Worm (Caenorhabditis elegans) whole organism, L4 larva: Measurements from ENCODE around the gene T04C12.9.
A peak's percentile ranks its signal among the peaks of the same experiment; 100 is the strongest.

Experiments
- F44E2.7 ChIP-seq: fragments of 200-800 bp; sonication (Bioruptor generic); IDR thresholded peaks from 2 replicates; pipeline ENCODE4 v2.1.2; 2022; ENCODE audit warnings: missing genetic modification characterization, missing compliant biosample characterization
- F49E8.2 ChIP-seq: sonication (generic microtip); optimal IDR thresholded peaks from 2 replicates; lab custom pipeline; 2016; ENCODE audit warnings: missing compliant biosample characterization, mild to moderate bottlenecking, missing genetic modification characterization, borderline replicate concordance
- Y48G9A.11 ChIP-seq: fragments of 200-800 bp; sonication (Bioruptor generic); IDR thresholded peaks from 2 replicates; pipeline ENCODE4 v1.3.6; 2022; ENCODE audit warnings: missing genetic modification reagents, missing genetic modification characterization, missing compliant biosample characterization
- ZK337.2 ChIP-seq: fragments of 200-800 bp; sonication (Bioruptor generic); IDR thresholded peaks from 2 replicates; pipeline ENCODE4 v1.3.6; 2022; ENCODE audit warnings: missing genetic modification reagents, missing genetic modification characterization, missing compliant biosample characterization
- aha-1 ChIP-seq: fragments of 150-350 bp; peaks from one replicate; lab custom pipeline; 2014; ENCODE audit warnings: missing biosample characterization, missing genetic modification characterization
- ceh-20 ChIP-seq: fragments of 200-800 bp; sonication (Bioruptor generic); IDR thresholded peaks from 2 replicates; pipeline ENCODE4 v1.3.6; 2022; ENCODE audit warnings: missing genetic modification reagents, missing genetic modification characterization, missing compliant biosample characterization
- ceh-28 ChIP-seq: fragments of 150-350 bp; optimal IDR thresholded peaks from 2 replicates; lab custom pipeline; 2014; ENCODE audit warnings: missing biosample characterization, missing genetic modification reagents, missing genetic modification characterization
- ceh-82 ChIP-seq: sonication (generic microtip); optimal IDR thresholded peaks from 2 replicates; lab custom pipeline; 2017; ENCODE audit warnings: missing biosample characterization, missing genetic modification characterization
- ctbp-1 ChIP-seq: fragments of 200-800 bp; sonication (Bioruptor generic); IDR thresholded peaks from 2 replicates; pipeline ENCODE4 v1.3.6; 2022; ENCODE audit warnings: missing genetic modification reagents, missing genetic modification characterization, missing compliant biosample characterization
- daf-12 ChIP-seq: fragments of 150-350 bp; optimal IDR thresholded peaks from 2 replicates; lab custom pipeline; 2014; ENCODE audit warnings: missing biosample characterization, missing genetic modification reagents, missing genetic modification characterization
- daf-16 ChIP-seq, 3 experiments: sonication (generic microtip); optimal IDR thresholded peaks; 2 replicates each; lab custom pipeline; 2016 to 2017; ENCODE audit warnings: missing genetic modification characterization in 3 of 3, missing genetic modification reagents in 3 of 3, mild to moderate bottlenecking in 2 of 3, missing compliant biosample characterization in 2 of 3, missing biosample characterization in 1 of 3, moderate library complexity in 1 of 3
- daf-8 ChIP-seq: fragments of 200-800 bp; sonication (Bioruptor generic); IDR thresholded peaks from 2 replicates; pipeline ENCODE4 v1.3.6; 2022; ENCODE audit warnings: missing genetic modification characterization, missing compliant biosample characterization
- dmd-6 ChIP-seq: fragments of 200-800 bp; sonication (Bioruptor generic); IDR thresholded peaks from 2 replicates; pipeline ENCODE4 v1.3.6; 2022; ENCODE audit warnings: missing genetic modification reagents, missing genetic modification characterization, missing compliant biosample characterization
- dmd-9 ChIP-seq: fragments of 200-800 bp; sonication (Bioruptor generic); IDR thresholded peaks from 2 replicates; pipeline ENCODE4 v1.3.6; 2022; ENCODE audit warnings: missing genetic modification reagents, missing genetic modification characterization, missing compliant biosample characterization
- dve-1 ChIP-seq: sonication (generic microtip); optimal IDR thresholded peaks from 2 replicates; lab custom pipeline; 2017; ENCODE audit warnings: antibody characterized with exemption, mild to moderate bottlenecking, missing genetic modification characterization, missing compliant biosample characterization; ENCODE audit not compliant: insufficient read depth
- egl-27 ChIP-seq: sonication (generic microtip); optimal IDR thresholded peaks from 3 replicates; lab custom pipeline; 2017; ENCODE audit warnings: missing biosample characterization, missing genetic modification reagents, missing genetic modification characterization
- fkh-10 ChIP-seq: fragments of 150-350 bp; optimal IDR thresholded peaks from 2 replicates; lab custom pipeline; 2014; ENCODE audit warnings: missing biosample characterization, missing genetic modification reagents, missing genetic modification characterization
- fos-1 ChIP-seq: fragments of 150-350 bp; optimal IDR thresholded peaks from 2 replicates; lab custom pipeline; 2014; ENCODE audit warnings: missing biosample characterization, missing genetic modification characterization
- hif-1 ChIP-seq, 2 experiments: sonication (generic microtip); optimal IDR thresholded peaks; 2 replicates each; lab custom pipeline; 2016 to 2017; ENCODE audit warnings: missing compliant biosample characterization in 2 of 2, missing genetic modification characterization in 2 of 2, missing genetic modification reagents in 2 of 2, missing genotype in 2 of 2, mild to moderate bottlenecking in 1 of 2
- hlh-30 ChIP-seq: sonication (generic microtip); optimal IDR thresholded peaks from 2 replicates; lab custom pipeline; 2017; ENCODE audit warnings: antibody characterized with exemption, mild to moderate bottlenecking, missing genetic modification characterization, missing compliant biosample characterization; ENCODE audit not compliant: insufficient read depth
- nhr-10 ChIP-seq: fragments of 150-350 bp; optimal IDR thresholded peaks from 2 replicates; lab custom pipeline; 2014; ENCODE audit warnings: missing biosample characterization, missing genetic modification characterization
- nhr-102 ChIP-seq: sonication (generic microtip); optimal IDR thresholded peaks from 2 replicates; lab custom pipeline; 2016; ENCODE audit warnings: mild to moderate bottlenecking, missing genetic modification characterization, moderate library complexity, missing compliant biosample characterization
- nhr-11 ChIP-seq: fragments of 150-350 bp; optimal IDR thresholded peaks from 2 replicates; lab custom pipeline; 2014; ENCODE audit warnings: missing biosample characterization, missing genetic modification characterization
- nhr-25 ChIP-seq: sonication (generic microtip); optimal IDR thresholded peaks from 2 replicates; lab custom pipeline; 2017; ENCODE audit warnings: missing genetic modification characterization, mild to moderate bottlenecking, missing compliant biosample characterization, antibody characterized with exemption, moderate library complexity, borderline replicate concordance; ENCODE audit not compliant: insufficient read depth
- nhr-28 ChIP-seq: fragments of 150-350 bp; optimal IDR thresholded peaks from 2 replicates; lab custom pipeline; 2014; ENCODE audit warnings: missing biosample characterization, missing genetic modification characterization
- nhr-48 ChIP-seq: sonication (generic microtip); optimal IDR thresholded peaks from 2 replicates; lab custom pipeline; 2016; ENCODE audit warnings: mild to moderate bottlenecking, missing genetic modification characterization, missing compliant biosample characterization
- nhr-77 ChIP-seq: fragments of 150-350 bp; optimal IDR thresholded peaks from 2 replicates; lab custom pipeline; 2014; ENCODE audit warnings: missing biosample characterization, missing genetic modification characterization
- rbr-2 ChIP-seq: sonication (generic microtip); optimal IDR thresholded peaks from 2 replicates; lab custom pipeline; 2016; ENCODE audit warnings: missing genotype, missing genetic modification characterization, missing compliant biosample characterization
- sdz-12 ChIP-seq: fragments of 200-800 bp; sonication (Bioruptor generic); optimal IDR thresholded peaks from 2 replicates; lab custom pipeline; 2018; ENCODE audit warnings: mild to moderate bottlenecking, missing genetic modification characterization, missing compliant biosample characterization
- set-16 ChIP-seq: fragments of 200-800 bp; sonication (Bioruptor generic); IDR thresholded peaks from 2 replicates; pipeline ENCODE4 v1.3.6; 2022; ENCODE audit warnings: missing genetic modification reagents, missing genetic modification characterization, missing compliant biosample characterization
- skn-1 ChIP-seq: fragments of 150-350 bp; optimal IDR thresholded peaks from 2 replicates; lab custom pipeline; 2014; ENCODE audit warnings: missing biosample characterization, missing genetic modification characterization
- snpc-4 ChIP-seq: fragments of 150-350 bp; optimal IDR thresholded peaks from 2 replicates; lab custom pipeline; 2014; ENCODE audit warnings: missing biosample characterization, missing genetic modification characterization
- spr-1 ChIP-seq: sonication (generic microtip); optimal IDR thresholded peaks from 2 replicates; lab custom pipeline; 2016; ENCODE audit warnings: mild to moderate bottlenecking, missing genetic modification characterization, missing compliant biosample characterization
- spr-3 ChIP-seq: fragments of 200-800 bp; sonication (Bioruptor generic); optimal IDR thresholded peaks from 2 replicates; lab custom pipeline; 2018; ENCODE audit warnings: mild to moderate bottlenecking, missing genetic modification characterization, missing compliant biosample characterization
- tag-97 ChIP-seq: fragments of 200-800 bp; sonication (Bioruptor generic); IDR thresholded peaks from 2 replicates; pipeline ENCODE4 v1.3.6; 2022; ENCODE audit warnings: missing genetic modification characterization, missing compliant biosample characterization
- tra-1 ChIP-seq: fragments of 200-800 bp; sonication (Bioruptor generic); IDR thresholded peaks from 2 replicates; pipeline ENCODE4 v1.3.6; 2022; ENCODE audit warnings: missing genetic modification reagents, missing genetic modification characterization, missing compliant biosample characterization
- unc-62 ChIP-seq, 3 experiments: fragments of 150-350 bp in 1 of 3; sonication (generic microtip); optimal IDR thresholded peaks in 2 of 3; peaks in 1 of 3; 1 replicate in 1 of 3; 2 replicates in 2 of 3; lab custom pipeline; 2014 to 2017; ENCODE audit warnings: missing biosample characterization in 3 of 3, missing genetic modification characterization in 3 of 3, missing genetic modification reagents in 3 of 3, missing genotype in 1 of 3
- vab-7 ChIP-seq: fragments of 200-800 bp; sonication (Bioruptor generic); IDR thresholded peaks from 2 replicates; pipeline ENCODE4 v1.3.6; 2022; ENCODE audit warnings: missing genetic modification reagents, missing genetic modification characterization, missing compliant biosample characterization
- zag-1 ChIP-seq: fragments of 150-350 bp; optimal IDR thresholded peaks from 2 replicates; lab custom pipeline; 2014; ENCODE audit warnings: missing biosample characterization, missing genetic modification characterization
- zip-11 ChIP-seq: fragments of 200-800 bp; sonication (Bioruptor generic); IDR thresholded peaks from 2 replicates; pipeline ENCODE4 v1.3.6; 2022; ENCODE audit warnings: missing genetic modification characterization, missing compliant biosample characterization
- zip-2 ChIP-seq: fragments of 150-350 bp; optimal IDR thresholded peaks from 2 replicates; lab custom pipeline; 2014; ENCODE audit warnings: missing biosample characterization, missing genetic modification characterization

Gene T04C12.9

ce11 chrV:11063115-11063514 is at the start of gene T04C12.9:
Gene T04C12.9, minus strand, starts transcription at chrV:11063215.
- TF ChIP-seq unc-62 (GFP tag; optimal IDR thresholded peaks at IDR 0.05 in 1 of 2; lab: Kevin White, UChicago) (peak in 1 of 2 experiments; percentile 4), unc-62 (tag; optimal IDR thresholded peaks at IDR 0.05; lab: Kevin White, UChicago) (no peak), aha-1 (tag; lab: Kevin White, UChicago) (peak; percentile 23), dmd-9 (GFP tag; lab: Robert Waterston, UW) (no peak)

ce11 chrV:11109647-11110046 is 46.6 kb upstream of the T04C12.9 start, which contains the start of gene Y42A5A.5:
Gene Y42A5A.5, minus strand, starts transcription at chrV:11109747.
- TF ChIP-seq aha-1 (tag; lab: Kevin White, UChicago), result peak; percentile 58
- TF ChIP-seq, all 104 proteins: peak for 1; not testable (repeated sequence) for 103

ce11 chrV:11104408-11104807 is 41.4 kb upstream of the T04C12.9 start:
- TF ChIP-seq unc-62 (GFP tag; optimal IDR thresholded peaks at IDR 0.05 in 1 of 2; lab: Kevin White, UChicago), result peak in 1 of 2 experiments; percentile 90
- TF ChIP-seq unc-62 (tag; optimal IDR thresholded peaks at IDR 0.05; lab: Kevin White, UChicago), result no peak
- TF ChIP-seq daf-8 (GFP tag; lab: Robert Waterston, UW), result no peak
- TF ChIP-seq tra-1 (GFP tag; lab: Robert Waterston, UW), result no peak

ce11 chrV:11098599-11098998 is 35.6 kb upstream of the T04C12.9 start, which contains the start of gene cdkl-1:
Gene cdkl-1, plus strand, starts transcription at chrV:11098899.
- TF ChIP-seq dve-1 (tag; lab: Kevin White, UChicago) (no peak), skn-1 (tag; lab: Kevin White, UChicago) (no peak), spr-1 (no peak), egl-27 (no peak), ceh-28 (tag; lab: Kevin White, UChicago) (no peak), daf-12 (no peak), tag-97 (GFP tag; lab: Robert Waterston, UW) (no peak)

- TF ChIP-seq rbr-2 (tag; lab: Kevin White, UChicago) (no peak), F49E8.2 (tag; lab: Kevin White, UChicago) (no peak), F44E2.7 (GFP tag; lab: Robert Waterston, UW) (no peak), fos-1 (no peak), zip-11 (GFP tag; lab: Robert Waterston, UW) (no peak), daf-16 (GFP tag; optimal IDR thresholded peaks at IDR 0.05; lab: Kevin White, UChicago) (no peak), daf-16 (tag; optimal IDR thresholded peaks at IDR 0.05; lab: Kevin White, UChicago) (no peak), skn-1 (tag; lab: Kevin White, UChicago) (no peak), nhr-10 (tag; lab: Kevin White, UChicago) (no peak), zag-1 (no peak), ctbp-1 (no peak), snpc-4 (tag; lab: Kevin White, UChicago) (no peak), vab-7 (no peak), Y48G9A.11 (GFP tag; lab: Robert Waterston, UW) (no peak), spr-3 (GFP tag; lab: Kevin White, UChicago) (no peak), ZK337.2 (GFP tag; lab: Robert Waterston, UW) (no peak), zip-2 (tag; lab: Kevin White, UChicago) (no peak), sdz-12 (no peak)
- TF ChIP-seq, all 104 proteins: peak for 0
Observed at ce11 chrV:11095873-11096272, 32.9 kb upstream of the T04C12.9 start, which contains the start of gene Y42A5A.3. Gene Y42A5A.3, minus strand, starts transcription at chrV:11095973.

- TF ChIP-seq hif-1 (tag; optimal IDR thresholded peaks at IDR 0.05; lab: Kevin White, UChicago) (no peak), ceh-82 (tag; lab: Kevin White, UChicago) (no peak), nhr-28 (tag; lab: Kevin White, UChicago) (no peak), ZK337.2 (GFP tag; lab: Robert Waterston, UW) (no peak), dmd-6 (GFP tag; lab: Robert Waterston, UW) (peak; percentile 60), spr-1 (no peak), nhr-11 (tag; lab: Kevin White, UChicago) (no peak), ceh-20 (GFP tag; lab: Robert Waterston, UW) (peak; percentile 32; the same call in 1 of the 2 replicates), hlh-30 (peak; percentile 77), set-16 (GFP tag; lab: Robert Waterston, UW) (no peak), nhr-48 (tag; lab: Kevin White, UChicago) (peak; percentile 70), nhr-25 (no peak), Y48G9A.11 (GFP tag; lab: Robert Waterston, UW) (no peak), nhr-77 (no peak), zip-11 (GFP tag; lab: Robert Waterston, UW) (no peak), nhr-102 (tag; lab: Kevin White, UChicago) (no peak), fkh-10 (no peak)
Observed at ce11 chrV:11094698-11095097, 31.7 kb upstream of the T04C12.9 start.
